Worm (Caenorhabditis elegans): ENCODE measurements around the gene ncap-1.

The ncap-1 gene

DNA sequence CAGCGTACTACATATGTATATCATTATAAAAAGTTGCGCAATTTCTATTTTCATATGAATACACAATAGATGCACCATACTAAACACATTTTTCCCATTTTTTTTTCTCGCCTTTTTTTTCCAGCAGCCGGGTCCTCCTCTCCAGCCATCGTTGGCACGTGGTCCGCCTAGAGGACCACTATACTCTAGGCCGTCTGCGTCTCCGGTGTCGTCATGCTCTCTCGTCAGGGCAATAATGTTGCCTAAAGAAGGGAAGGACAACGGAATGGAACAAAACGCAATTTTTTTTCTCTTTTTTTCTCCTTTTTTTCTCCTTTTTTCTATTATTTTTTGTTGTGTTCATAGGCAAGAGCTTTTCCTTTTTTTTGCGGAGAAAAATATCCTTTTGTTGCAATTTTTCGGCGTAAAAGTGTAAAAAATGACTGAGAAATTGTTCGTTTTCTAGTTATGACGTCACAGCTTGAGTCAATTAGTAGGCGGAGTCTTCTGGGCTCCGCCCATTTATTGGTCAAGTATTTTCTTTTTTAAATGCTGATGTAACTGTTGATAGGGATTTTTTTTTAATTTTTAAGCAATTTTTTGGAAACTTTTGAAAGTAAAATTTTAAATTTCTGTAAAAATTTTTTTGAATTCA is 43.5 kb upstream of the ncap-1 start:
- TF ChIP-seq snu-23 (GFP tag; optimal IDR thresholded peaks at IDR 0.05) (no peak), lin-35 (GFP tag; optimal IDR thresholded peaks at IDR 0.05) (peak in 1 of 2 experiments; percentile 31), mdl-1 (tag; optimal IDR thresholded peaks at IDR 0.05) (peak; percentile 51 to 63), vab-15 (tag; optimal IDR thresholded peaks at IDR 0.05) (no peak), ceh-82 (tag; optimal IDR thresholded peaks at IDR 0.05) (peak; percentile 3 to 66 (median 16)), mep-1 (tag; optimal IDR thresholded peaks at IDR 0.05) (no peak), nhr-47 (tag; optimal IDR thresholded peaks at IDR 0.05) (no peak), ces-1 (GFP tag; optimal IDR thresholded peaks at IDR 0.05) (peak; percentile 6), dsc-1 (tag; optimal IDR thresholded peaks at IDR 0.05) (no peak), tbx-2 (tag; optimal IDR thresholded peaks at IDR 0.05) (peak; percentile 38), nhr-28 (tag; optimal IDR thresholded peaks at IDR 0.05) (no peak), ztf-11 (tag; optimal IDR thresholded peaks at IDR 0.05) (no peak), hlh-4 (tag; optimal IDR thresholded peaks at IDR 0.05) (no peak), nhr-76 (tag; optimal IDR thresholded peaks at IDR 0.05) (no peak), unc-130 (tag; optimal IDR thresholded peaks at IDR 0.05) (no peak), rnt-1 (tag; optimal IDR thresholded peaks at IDR 0.05) (no peak), lsy-2 (tag; optimal IDR thresholded peaks at IDR 0.05) (peak in 1 of 2 experiments; percentile 28), C34B4.2 (tag; optimal IDR thresholded peaks at IDR 0.05) (no peak), nhr-20 (tag; optimal IDR thresholded peaks at IDR 0.05) (peak; percentile 71), sox-4 (tag; optimal IDR thresholded peaks at IDR 0.05) (no peak), ama-1 (optimal IDR thresholded peaks at IDR 0.05) (no peak), snpc-4 (tag; optimal IDR thresholded peaks at IDR 0.05) (no peak), unc-30 (tag; optimal IDR thresholded peaks at IDR 0.05) (no peak), hlh-17 (GFP tag; optimal IDR thresholded peaks at IDR 0.05; ENCODE audit: borderline replicate concordance) (no peak), ceh-90 (tag; optimal IDR thresholded peaks at IDR 0.05) (no peak), skn-1 (tag; optimal IDR thresholded peaks at IDR 0.05) (no peak), fkh-10 (GFP tag; optimal IDR thresholded peaks at IDR 0.05) (peak; percentile 85), ceh-8 (GFP tag; optimal IDR thresholded peaks at IDR 0.05) (peak; percentile 36), nhr-85 (tag) (no peak), aly-2 (tag; optimal IDR thresholded peaks at IDR 0.05) (no peak), nhr-237 (tag; optimal IDR thresholded peaks at IDR 0.05) (no peak), lir-3 (tag; optimal IDR thresholded peaks at IDR 0.05; ENCODE audit: poor library complexity) (no peak), dpl-1 (GFP tag; optimal IDR thresholded peaks at IDR 0.05) (no peak), aha-1 (tag; optimal IDR thresholded peaks at IDR 0.05) (no peak), nhr-71 (tag; optimal IDR thresholded peaks at IDR 0.05) (no peak), isw-1 (GFP tag; IDR thresholded peaks at IDR 0.05) (peak; percentile 40; the same call in 1 of the 2 replicates), sup-37 (GFP tag; optimal IDR thresholded peaks at IDR 0.05) (no peak), nhr-12 (tag; optimal IDR thresholded peaks at IDR 0.05) (no peak), C04F5.9 (tag; optimal IDR thresholded peaks at IDR 0.05) (no peak), zip-4 (GFP tag; optimal IDR thresholded peaks at IDR 0.05) (no peak), egl-27 (tag; optimal IDR thresholded peaks at IDR 0.05) (no peak), lin-14 (GFP tag; optimal IDR thresholded peaks at IDR 0.05) (peak; percentile 93), grh-1 (GFP tag; IDR thresholded peaks at IDR 0.05) (no peak), xbp-1 (tag; optimal IDR thresholded peaks at IDR 0.05) (no peak), lin-13 (GFP tag; optimal IDR thresholded peaks at IDR 0.05) (no peak), Y116A8C.19 (tag; optimal IDR thresholded peaks at IDR 0.05; ENCODE audit: borderline replicate concordance) (no peak), egl-13 (tag; optimal IDR thresholded peaks at IDR 0.05) (no peak), zag-1 (tag; optimal IDR thresholded peaks at IDR 0.05) (no peak), elt-3 (tag; optimal IDR thresholded peaks at IDR 0.05) (no peak), pqm-1 (tag; optimal IDR thresholded peaks at IDR 0.05) (no peak), ztf-4 (tag; optimal IDR thresholded peaks at IDR 0.05) (no peak), swsn-7 (tag; optimal IDR thresholded peaks at IDR 0.05) (peak; percentile 53), blmp-1 (tag; optimal IDR thresholded peaks at IDR 0.05) (no peak)
